Worm (Caenorhabditis elegans) whole organism, young adult: ENCODE data around the gene F25A2.1.

ENCODE experiments used
- B0336.3 ChIP-seq: fragments of 200-800 bp; sonication (Bioruptor generic); IDR thresholded peaks from 2 replicates; pipeline ENCODE4 v1.3.6; 2022; ENCODE audit warnings: missing genetic modification characterization, missing compliant biosample characterization
- F23B12.7 ChIP-seq: sonication (generic microtip); optimal IDR thresholded peaks from 2 replicates; lab custom pipeline; 2017; ENCODE audit warnings: missing genetic modification characterization, mild to moderate bottlenecking, missing compliant biosample characterization, antibody characterized with exemption, moderate library complexity; ENCODE audit not compliant: insufficient read depth
- F49E8.2 ChIP-seq: sonication (generic microtip); optimal IDR thresholded peaks from 3 replicates; lab custom pipeline; 2017; ENCODE audit warnings: missing genetic modification characterization, mild to moderate bottlenecking, missing compliant biosample characterization, antibody characterized with exemption, moderate library complexity; ENCODE audit not compliant: insufficient read depth
- F57A8.1 ChIP-seq: fragments of 200-800 bp; sonication (Bioruptor generic); optimal IDR thresholded peaks from 2 replicates; lab custom pipeline; 2018; ENCODE audit warnings: mild to moderate bottlenecking, missing genetic modification characterization, moderate library complexity, missing compliant biosample characterization
- Y53G8AR.9 ChIP-seq: fragments of 200-800 bp; sonication (Bioruptor generic); conservative IDR thresholded peaks from 2 replicates; pipeline ENCODE4 v1.3.6; 2022; ENCODE audit warnings: missing genetic modification reagents, missing genetic modification characterization, missing compliant biosample characterization
- atf-7 ChIP-seq: sonication (generic microtip); optimal IDR thresholded peaks from 2 replicates; lab custom pipeline; 2017; ENCODE audit warnings: mild to moderate bottlenecking, missing genetic modification characterization, missing compliant biosample characterization
- attf-5 ChIP-seq: fragments of 200-800 bp; sonication (Bioruptor generic); optimal IDR thresholded peaks from 2 replicates; lab custom pipeline; 2018; ENCODE audit warnings: mild to moderate bottlenecking, missing genetic modification characterization, missing compliant biosample characterization
- ccch-3 ChIP-seq: fragments of 200-800 bp; sonication (Bioruptor generic); optimal IDR thresholded peaks from 2 replicates; lab custom pipeline; 2018; ENCODE audit warnings: mild to moderate bottlenecking, missing genetic modification characterization, missing compliant biosample characterization
- cebp-1 ChIP-seq, 2 experiments: fragments of 200-800 bp in 1 of 2; sonication (Bioruptor generic) in 1 of 2; sonication (generic microtip) in 1 of 2; IDR thresholded peaks in 1 of 2; optimal IDR thresholded peaks in 1 of 2; 2 replicates each; pipeline versions ENCODE4 v1.3.6 to Lab custom; 2017 to 2022; ENCODE audit warnings: missing compliant biosample characterization in 2 of 2, missing genetic modification characterization in 2 of 2, mild to moderate bottlenecking in 1 of 2, missing genetic modification reagents in 1 of 2, moderate library complexity in 1 of 2
- cebp-2 ChIP-seq: fragments of 200-800 bp; sonication (Bioruptor generic); IDR thresholded peaks from 2 replicates; pipeline ENCODE4 v1.3.6; 2022; ENCODE audit warnings: missing genetic modification characterization, missing compliant biosample characterization
- ceh-27 ChIP-seq: fragments of 200-800 bp; sonication (Bioruptor generic); optimal IDR thresholded peaks from 2 replicates; lab custom pipeline; 2018; ENCODE audit warnings: mild to moderate bottlenecking, missing genetic modification characterization, moderate library complexity, missing compliant biosample characterization
- ceh-40 ChIP-seq: fragments of 200-800 bp; sonication (Bioruptor generic); IDR thresholded peaks from 2 replicates; pipeline ENCODE4 v1.3.6; 2022; ENCODE audit warnings: missing genetic modification characterization, missing compliant biosample characterization
- chd-7 ChIP-seq: sonication (generic microtip); optimal IDR thresholded peaks from 2 replicates; lab custom pipeline; 2016; ENCODE audit warnings: mild to moderate bottlenecking, missing genetic modification characterization, moderate library complexity, missing compliant biosample characterization
- ets-4 ChIP-seq: fragments of 200-800 bp; sonication (Bioruptor generic); optimal IDR thresholded peaks from 2 replicates; lab custom pipeline; 2018; ENCODE audit warnings: mild to moderate bottlenecking, missing genetic modification characterization, missing compliant biosample characterization
- fkh-3 ChIP-seq: sonication (generic microtip); optimal IDR thresholded peaks from 2 replicates; lab custom pipeline; 2016; ENCODE audit warnings: mild to moderate bottlenecking, missing genetic modification characterization, missing compliant biosample characterization
- him-1 ChIP-seq: sonication (generic microtip); optimal IDR thresholded peaks from 2 replicates; lab custom pipeline; 2016; ENCODE audit warnings: missing genotype, missing genetic modification reagents, missing genetic modification characterization, missing compliant biosample characterization
- hmg-20 ChIP-seq: fragments of 200-800 bp; sonication (Bioruptor generic); IDR thresholded peaks from 2 replicates; pipeline ENCODE4 v1.3.6; 2022; ENCODE audit warnings: missing genetic modification reagents, missing genetic modification characterization, missing compliant biosample characterization
- let-526 ChIP-seq: fragments of 200-800 bp; sonication (Bioruptor generic); IDR thresholded peaks from 2 replicates; pipeline ENCODE4 v1.3.6; 2022; ENCODE audit warnings: missing genetic modification reagents, missing genetic modification characterization, missing compliant biosample characterization
- lin-26 ChIP-seq: fragments of 200-800 bp; sonication (Bioruptor generic); IDR thresholded peaks from 2 replicates; pipeline ENCODE4 v1.3.6; 2022; ENCODE audit warnings: missing genetic modification reagents, missing genetic modification characterization, missing compliant biosample characterization
- lin-35 ChIP-seq, 3 experiments: fragments of 150-350 bp in 2 of 3; sonication (generic microtip) in 1 of 3; optimal IDR thresholded peaks; 2 replicates each; lab custom pipeline; 2014 to 2018; ENCODE audit warnings: missing biosample characterization in 3 of 3, missing genetic modification characterization in 3 of 3, missing genetic modification reagents in 3 of 3
- lsl-1 ChIP-seq: fragments of 200-800 bp; sonication (Bioruptor generic); optimal IDR thresholded peaks from 2 replicates; lab custom pipeline; 2018; ENCODE audit warnings: mild to moderate bottlenecking, missing genetic modification characterization, moderate library complexity, missing compliant biosample characterization
- madf-10 ChIP-seq: sonication (generic microtip); optimal IDR thresholded peaks from 2 replicates; lab custom pipeline; 2016; ENCODE audit warnings: mild to moderate bottlenecking, missing genetic modification characterization, missing compliant biosample characterization
- madf-6 ChIP-seq: fragments of 200-800 bp; sonication (Bioruptor generic); IDR thresholded peaks from 2 replicates; pipeline ENCODE4 v1.3.6; 2022; ENCODE audit warnings: missing genetic modification reagents, missing genetic modification characterization, missing compliant biosample characterization
- madf-8 ChIP-seq: fragments of 200-800 bp; sonication (Bioruptor generic); conservative IDR thresholded peaks from 2 replicates; pipeline ENCODE4 v1.3.6; 2022; ENCODE audit warnings: missing genetic modification reagents, missing genetic modification characterization, missing compliant biosample characterization
- mel-28 ChIP-seq: sonication (generic microtip); optimal IDR thresholded peaks from 2 replicates; lab custom pipeline; 2016; ENCODE audit warnings: borderline replicate concordance, mild to moderate bottlenecking, missing genetic modification characterization, missing compliant biosample characterization
- nhr-120 ChIP-seq: fragments of 200-800 bp; sonication (Bioruptor generic); IDR thresholded peaks from 2 replicates; pipeline ENCODE4 v1.3.6; 2022; ENCODE audit warnings: missing genetic modification characterization, missing compliant biosample characterization
- nhr-80 ChIP-seq: sonication (generic microtip); optimal IDR thresholded peaks from 2 replicates; lab custom pipeline; 2016; ENCODE audit warnings: missing genetic modification characterization, missing compliant biosample characterization
- nhr-90 ChIP-seq: sonication (generic microtip); optimal IDR thresholded peaks from 2 replicates; lab custom pipeline; 2016; ENCODE audit warnings: missing genotype, mild to moderate bottlenecking, missing genetic modification characterization, missing compliant biosample characterization
- pbrm-1 ChIP-seq: fragments of 200-800 bp; sonication (Bioruptor generic); IDR thresholded peaks from 2 replicates; pipeline ENCODE4 v1.3.6; 2022; ENCODE audit warnings: missing genetic modification reagents, missing genetic modification characterization, missing compliant biosample characterization
- zfh-2 ChIP-seq: fragments of 200-800 bp; sonication (Bioruptor generic); conservative IDR thresholded peaks from 2 replicates; pipeline ENCODE4 v1.3.6; 2022; ENCODE audit warnings: missing genetic modification reagents, missing genetic modification characterization, missing compliant biosample characterization
- ztf-22 ChIP-seq: fragments of 200-800 bp; sonication (Bioruptor generic); optimal IDR thresholded peaks from 2 replicates; lab custom pipeline; 2018; ENCODE audit warnings: mild to moderate bottlenecking, missing genetic modification characterization, moderate library complexity, missing compliant biosample characterization
- ztf-26 ChIP-seq: sonication (generic microtip); optimal IDR thresholded peaks from 2 replicates; lab custom pipeline; 2017; ENCODE audit warnings: missing genetic modification characterization, missing compliant biosample characterization
- ztf-3 ChIP-seq: fragments of 200-800 bp; sonication (Bioruptor generic); optimal IDR thresholded peaks from 2 replicates; lab custom pipeline; 2018; ENCODE audit warnings: mild to moderate bottlenecking, missing genetic modification characterization, missing compliant biosample characterization

Gene F25A2.1

ce11 chrV:1179279-1179678 lies at the start of gene F25A2.1:
Gene F25A2.1, plus strand, starts transcription at chrV:1179579.
- TF ChIP-seq Y53G8AR.9 (GFP tag; lab: Robert Waterston, UW) (0 out of 2 replicates have a peak, but pooled peaks have one; percentile 32), attf-5 (GFP tag; lab: Kevin White, UChicago) (no peak), pbrm-1 (GFP tag; lab: Robert Waterston, UW) (no peak), F57A8.1 (GFP tag; lab: Kevin White, UChicago) (no peak), nhr-80 (tag; lab: Kevin White, UChicago) (peak; percentile 14), ets-4 (GFP tag; lab: Kevin White, UChicago) (peak; percentile 28), let-526 (GFP tag; lab: Robert Waterston, UW) (no peak), mel-28 (no peak), F23B12.7 (tag; lab: Kevin White, UChicago) (no peak), nhr-120 (no peak), lin-35 (GFP tag; optimal IDR thresholded peaks at IDR 0.05; lab: Kevin White, UChicago) (no peak), fkh-3 (tag; lab: Kevin White, UChicago) (no peak), madf-6 (GFP tag; lab: Robert Waterston, UW) (no peak)

ce11 chrV:1131880-1132623 lies 47.3 kb upstream of the F25A2.1 start, which contains the start of gene W07B8.4:
Gene W07B8.4, minus strand, starts transcription at chrV:1131930.
- TF ChIP-seq lsl-1 (GFP tag; lab: Kevin White, UChicago) (no peak), B0336.3 (GFP tag; lab: Robert Waterston, UW) (peak; percentile 42; the same call in 1 of the 2 replicates), hmg-20 (GFP tag; lab: Robert Waterston, UW) (no peak), cebp-2 (GFP tag; lab: Robert Waterston, UW) (0 out of 2 replicates have a peak, but pooled peaks have one; percentile 31), Y53G8AR.9 (GFP tag; lab: Robert Waterston, UW) (peak; percentile 51; the same call in 1 of the 2 replicates), ztf-3 (GFP tag; lab: Kevin White, UChicago) (no peak), chd-7 (tag; lab: Kevin White, UChicago) (peak; percentile 4), ceh-27 (GFP tag; lab: Kevin White, UChicago) (no peak), ztf-22 (GFP tag; lab: Kevin White, UChicago) (no peak), ceh-40 (GFP tag; lab: Robert Waterston, UW) (peak; percentile 45; the same call in 1 of the 2 replicates), nhr-90 (tag; lab: Kevin White, UChicago) (peak; percentile 35), lin-26 (GFP tag; lab: Robert Waterston, UW) (0 out of 2 replicates have a peak, but pooled peaks have one; percentile 27), him-1 (no peak), ccch-3 (GFP tag; lab: Kevin White, UChicago) (no peak), nhr-120 (0 out of 2 replicates have a peak, but pooled peaks have one; percentile 47), madf-10 (tag; lab: Kevin White, UChicago) (peak; percentile 20), cebp-1 (GFP tag; IDR thresholded peaks at IDR 0.05; lab: Robert Waterston, UW) (no peak), cebp-1 (tag; optimal IDR thresholded peaks at IDR 0.05; lab: Kevin White, UChicago) (peak; percentile 2), atf-7 (tag; lab: Kevin White, UChicago) (peak; percentile 38), madf-8 (no peak), attf-5 (GFP tag; lab: Kevin White, UChicago) (no peak), ztf-26 (no peak), F49E8.2 (tag; lab: Kevin White, UChicago) (no peak), nhr-80 (tag; lab: Kevin White, UChicago) (peak; percentile 5), zfh-2 (GFP tag; lab: Robert Waterston, UW) (0 out of 2 replicates have a peak, but pooled peaks have one; percentile 53), madf-6 (GFP tag; lab: Robert Waterston, UW) (no peak)
